6 fruit fly cellular contexts compared by ENCODE assay signal in genomic region chrX:11325175-11325768, dm6.
TF ChIP-seq lines count a peak whose summit lies in the region.

Gapvd1 (plus strand) TSS chrX:11325385.

- TF ChIP-seq CTCF in whole organism, embryonic (GFP tag; optimal IDR thresholded peaks at IDR 0.05; lab: Kevin White, UChicago) = no peak

TF ChIP-seq in whole organism, 6 proteins besides CTCF, POLR2A, EP300 and RAD21:
- TF ChIP-seq Dll (optimal IDR thresholded peaks at IDR 0.05; lab: Kevin White, UChicago) = no peak
- TF ChIP-seq CG8478 (optimal IDR thresholded peaks at IDR 0.05; lab: Kevin White, UChicago) = peak; percentile 41
- no peak for TF ChIP-seq EcR (GFP tag; optimal IDR thresholded peaks at IDR 0.05; lab: Kevin White, UChicago)
- no peak for TF ChIP-seq pan (optimal IDR thresholded peaks at IDR 0.05; lab: Kevin White, UChicago)
TF ChIP-seq in whole organism: peak in this region for 1.

TF ChIP-seq in whole organism, adult, 20 proteins besides CTCF, POLR2A, EP300 and RAD21:
- TF ChIP-seq CG14711 (tag; optimal IDR thresholded peaks at IDR 0.05; lab: Kevin White, UChicago) = peak; percentile 21
- TF ChIP-seq tj (GFP tag; optimal IDR thresholded peaks at IDR 0.05; lab: Kevin White, UChicago) = no peak
- TF ChIP-seq Mnt (GFP tag; optimal IDR thresholded peaks at IDR 0.05; lab: Kevin White, UChicago) = peak; percentile 78
- no peak for TF ChIP-seq Hr96 (GFP tag; optimal IDR thresholded peaks at IDR 0.05; lab: Kevin White, UChicago)
- peak; percentile 14 for TF ChIP-seq CG7101 (tag; optimal IDR thresholded peaks at IDR 0.05; lab: Kevin White, UChicago)
- TF ChIP-seq CG1620 (GFP tag; optimal IDR thresholded peaks at IDR 0.05; lab: Kevin White, UChicago) = peak; percentile 20
- no peak for TF ChIP-seq pad (GFP tag; optimal IDR thresholded peaks at IDR 0.05; lab: Kevin White, UChicago)
- TF ChIP-seq bab1 (GFP tag; optimal IDR thresholded peaks at IDR 0.05; lab: Kevin White, UChicago) = peak; percentile 59
- TF ChIP-seq CG11617 (GFP tag; optimal IDR thresholded peaks at IDR 0.05; lab: Kevin White, UChicago) = peak; percentile 12

TF ChIP-seq in whole organism, embryonic, 481 proteins besides CTCF, POLR2A, EP300 and RAD21 (continues in another document):
- TF ChIP-seq jumu (GFP tag; optimal IDR thresholded peaks at IDR 0.05; lab: Kevin White, UChicago) = peak; percentile 15
- TF ChIP-seq trem (tag; optimal IDR thresholded peaks at IDR 0.05; lab: Kevin White, UChicago) = peak; percentile 52
- TF ChIP-seq CG9932 (GFP tag; IDR thresholded peaks at IDR 0.05; lab: Robert Waterston, UW) = peak; percentile 65; the same call in 1 of the 2 replicates
- TF ChIP-seq HmgZ (tag; optimal IDR thresholded peaks at IDR 0.05; lab: Kevin White, UChicago) = peak; percentile 43
- 0 out of 3 replicates have a peak, but pooled peaks have one; percentile 14 for TF ChIP-seq tgo (GFP tag; IDR thresholded peaks at IDR 0.05; lab: Robert Waterston, UW)
- peak; percentile 92 for TF ChIP-seq CG6791 (GFP tag; IDR thresholded peaks at IDR 0.05; lab: Robert Waterston, UW; ENCODE audit: partially characterized antibody)
- TF ChIP-seq Scr (GFP tag; IDR thresholded peaks at IDR 0.05; lab: Robert Waterston, UW; ENCODE audit: partially characterized antibody) = peak; percentile 86
- 0 out of 2 replicates have a peak, but pooled peaks have one; percentile 14 for TF ChIP-seq CG17328 (GFP tag; IDR thresholded peaks at IDR 0.05; lab: Robert Waterston, UW)
- TF ChIP-seq CG10267 (tag; optimal IDR thresholded peaks at IDR 0.05; lab: Kevin White, UChicago) = peak; percentile 37
- peak; percentile 60 for TF ChIP-seq CG4617 (GFP tag; optimal IDR thresholded peaks at IDR 0.05; lab: Kevin White, UChicago; ENCODE audit: borderline replicate concordance)
- TF ChIP-seq Opbp (GFP tag; IDR thresholded peaks at IDR 0.05; lab: Robert Waterston, UW; ENCODE audit: partially characterized antibody) = peak; percentile 89
- TF ChIP-seq CG1233 (GFP tag; optimal IDR thresholded peaks at IDR 0.05; lab: Kevin White, UChicago) = no peak
- TF ChIP-seq MESR4 (GFP tag; optimal IDR thresholded peaks at IDR 0.05; lab: Kevin White, UChicago) = peak; percentile 61
- TF ChIP-seq zen2 (GFP tag; IDR thresholded peaks at IDR 0.05; lab: Robert Waterston, UW; ENCODE audit: partially characterized antibody) = peak; percentile 73
- TF ChIP-seq Hmx (GFP tag; optimal IDR thresholded peaks at IDR 0.05; lab: Kevin White, UChicago) = no peak
- no peak for TF ChIP-seq tup (GFP tag; optimal IDR thresholded peaks at IDR 0.05; lab: Kevin White, UChicago)
- no peak for TF ChIP-seq Lhr (GFP tag; optimal IDR thresholded peaks at IDR 0.05; lab: Kevin White, UChicago)

TF ChIP-seq in whole organism, prepupa, 60 proteins besides CTCF, POLR2A, EP300 and RAD21 (continues in another document):
- TF ChIP-seq CG6276 (GFP tag; optimal IDR thresholded peaks at IDR 0.05; lab: Kevin White, UChicago) (no peak), spab (GFP tag; optimal IDR thresholded peaks at IDR 0.05; lab: Kevin White, UChicago) (no peak), Lpt (GFP tag; optimal IDR thresholded peaks at IDR 0.05; lab: Kevin White, UChicago) (no peak), fkh (GFP tag; optimal IDR thresholded peaks at IDR 0.05; lab: Kevin White, UChicago) (peak; percentile 57), CG11762 (GFP tag; optimal IDR thresholded peaks at IDR 0.05; lab: Kevin White, UChicago; ENCODE audit: insufficient read depth) (no peak), Gug (GFP tag; IDR thresholded peaks at IDR 0.05; lab: Robert Waterston, UW) (no peak), CG6808 (GFP tag; optimal IDR thresholded peaks at IDR 0.05; lab: Kevin White, UChicago) (peak; percentile 17), net (GFP tag; optimal IDR thresholded peaks at IDR 0.05; lab: Kevin White, UChicago) (no peak), fd85E (GFP tag; optimal IDR thresholded peaks at IDR 0.05; lab: Kevin White, UChicago) (no peak), CG8319 (GFP tag; optimal IDR thresholded peaks at IDR 0.05; lab: Kevin White, UChicago) (no peak), Sox14 (GFP tag; optimal IDR thresholded peaks at IDR 0.05; lab: Kevin White, UChicago) (peak; percentile 23), CG34406 (GFP tag; optimal IDR thresholded peaks at IDR 0.05; lab: Kevin White, UChicago) (no peak), CG32006 (GFP tag; optimal IDR thresholded peaks at IDR 0.05; lab: Kevin White, UChicago) (no peak), svp (GFP tag; lab: Kevin White, UChicago) (peak; percentile 33), pdm3 (GFP tag; optimal IDR thresholded peaks at IDR 0.05; lab: Kevin White, UChicago) (peak; percentile 6), achi (GFP tag; optimal IDR thresholded peaks at IDR 0.05; lab: Kevin White, UChicago) (peak; percentile 4), CG8119 (GFP tag; IDR thresholded peaks at IDR 0.05; lab: Robert Waterston, UW) (no peak), Sox102F (GFP tag; optimal IDR thresholded peaks at IDR 0.05; lab: Kevin White, UChicago) (no peak), dsx (GFP tag; optimal IDR thresholded peaks at IDR 0.05; lab: Kevin White, UChicago; ENCODE audit: poor library complexity, severe bottlenecking) (no peak), Ets21C (GFP tag; optimal IDR thresholded peaks at IDR 0.05; lab: Kevin White, UChicago) (no peak), Eip75B (GFP tag; optimal IDR thresholded peaks at IDR 0.05; lab: Kevin White, UChicago) (no peak)

TF ChIP-seq in whole organism, pupa, 21 proteins besides CTCF, POLR2A, EP300 and RAD21:
- TF ChIP-seq CG34367 (tag; optimal IDR thresholded peaks at IDR 0.05; lab: Kevin White, UChicago) (no peak), Ets98B (GFP tag; IDR thresholded peaks at IDR 0.05; lab: Robert Waterston, UW) (peak; percentile 39), fd96Ca (GFP tag; IDR thresholded peaks at IDR 0.05; lab: Robert Waterston, UW) (0 out of 3 replicates have a peak, but pooled peaks have one; percentile 22), CG8159 (tag; optimal IDR thresholded peaks at IDR 0.05; lab: Kevin White, UChicago) (peak; percentile 1), EcR (GFP tag; optimal IDR thresholded peaks at IDR 0.05; lab: Kevin White, UChicago) (peak; percentile 15), CG4496 (GFP tag; IDR thresholded peaks at IDR 0.05; lab: Robert Waterston, UW) (0 out of 3 replicates have a peak, but pooled peaks have one; percentile 9), CG14655 (GFP tag; optimal IDR thresholded peaks at IDR 0.05; lab: Kevin White, UChicago) (no peak)

TF ChIP-seq in whole organism, wandering third instar larva, 38 proteins besides CTCF, POLR2A, EP300 and RAD21:
- TF ChIP-seq Hnf4 (GFP tag; optimal IDR thresholded peaks at IDR 0.05; lab: Kevin White, UChicago) (peak; percentile 55), HLH106 (tag; optimal IDR thresholded peaks at IDR 0.05; lab: Kevin White, UChicago) (no peak), OdsH (GFP tag; optimal IDR thresholded peaks at IDR 0.05; lab: Kevin White, UChicago) (no peak), usp (GFP tag; optimal IDR thresholded peaks at IDR 0.05; lab: Kevin White, UChicago) (no peak), Rel (GFP tag; optimal IDR thresholded peaks at IDR 0.05; lab: Kevin White, UChicago) (no peak), Rel (tag; optimal IDR thresholded peaks at IDR 0.05; lab: Kevin White, UChicago) (no peak), h (GFP tag; optimal IDR thresholded peaks at IDR 0.05; lab: Kevin White, UChicago) (peak; percentile 26), Mio (GFP tag; optimal IDR thresholded peaks at IDR 0.05; lab: Kevin White, UChicago) (no peak), br (GFP tag; optimal IDR thresholded peaks at IDR 0.05; lab: Kevin White, UChicago) (peak; percentile 3), fru (GFP tag; optimal IDR thresholded peaks at IDR 0.05; lab: Kevin White, UChicago) (peak; percentile 8), Myc (optimal IDR thresholded peaks at IDR 0.05; lab: Kevin White, UChicago) (no peak), dsf (GFP tag; optimal IDR thresholded peaks at IDR 0.05; lab: Kevin White, UChicago; ENCODE audit: borderline replicate concordance) (no peak), woc (GFP tag; optimal IDR thresholded peaks at IDR 0.05; lab: Kevin White, UChicago) (no peak), Abd-B (GFP tag; optimal IDR thresholded peaks at IDR 0.05; lab: Kevin White, UChicago) (no peak), Jra (GFP tag; optimal IDR thresholded peaks at IDR 0.05; lab: Kevin White, UChicago) (peak; percentile 26), dl (GFP tag; optimal IDR thresholded peaks at IDR 0.05; lab: Kevin White, UChicago; ENCODE audit: insufficient read depth in 1 of 2, partially characterized antibody in 2 of 2) (no peak)
